Fruit fly (Drosophila melanogaster): ENCODE data around the gene unc80.

- TF ChIP-seq psq (optimal IDR thresholded peaks at IDR 0.05): no peak
- TF ChIP-seq Dll (optimal IDR thresholded peaks at IDR 0.05): no peak
- no peak for TF ChIP-seq usp (GFP tag; optimal IDR thresholded peaks at IDR 0.05)
These were observed 14.4 kb upstream of the unc80 start for dm6 chr3R:27647817-27648216.
